Fruit fly (Drosophila melanogaster) whole organism, embryonic: ENCODE results near the gene CG31219.
A peak's percentile ranks its signal among the peaks of the same experiment; 100 is the strongest.

Experiments used
- ATbp ChIP-seq: fragments of 200-800 bp; sonication (Bioruptor generic); optimal IDR thresholded peaks from 2 replicates; lab custom pipeline; 2017; ENCODE audit warnings: missing biosample characterization, mild to moderate bottlenecking, missing genetic modification characterization, missing genetic modification reagents
- Bgb ChIP-seq: fragments of 200-800 bp; sonication (Bioruptor generic); IDR thresholded peaks from 2 replicates; pipeline ENCODE4 v1.3.6; 2022; ENCODE audit warnings: missing biosample characterization, missing genetic modification characterization; ENCODE audit not compliant: partially characterized antibody
- CG11456 ChIP-seq: fragments of 200-800 bp; sonication (Bioruptor generic); IDR thresholded peaks from 3 replicates; pipeline ENCODE4 v1.3.6; 2022; ENCODE audit warnings: missing biosample characterization, missing genetic modification characterization
- CG14441 ChIP-seq: fragments of 200-800 bp; sonication (Bioruptor generic); IDR thresholded peaks from 2 replicates; pipeline ENCODE4 v1.3.6; 2022; ENCODE audit warnings: missing biosample characterization, missing genetic modification characterization
- CG14860 ChIP-seq: fragments of 200-800 bp; sonication (Bioruptor generic); IDR thresholded peaks from 3 replicates; pipeline ENCODE4 v1.3.6; 2022; ENCODE audit warnings: missing biosample characterization, missing genetic modification characterization; ENCODE audit not compliant: partially characterized antibody
- CG1602 ChIP-seq: fragments of 200-800 bp; sonication (Bioruptor generic); optimal IDR thresholded peaks from 3 replicates; lab custom pipeline; 2016; ENCODE audit warnings: missing biosample characterization, missing genetic modification characterization
- CG1603 ChIP-seq: fragments of 200-800 bp; sonication (Bioruptor generic); optimal IDR thresholded peaks from 2 replicates; lab custom pipeline; 2019; ENCODE audit warnings: missing biosample characterization, mild to moderate bottlenecking, missing genetic modification characterization, moderate library complexity
- CG16813 ChIP-seq: fragments of 200-800 bp; sonication (Bioruptor generic); IDR thresholded peaks from 3 replicates; pipeline ENCODE4 v1.3.6; 2022; ENCODE audit warnings: missing biosample characterization, missing genetic modification characterization; ENCODE audit not compliant: partially characterized antibody
- CG17361 ChIP-seq: fragments of 200-800 bp; sonication (Bioruptor generic); IDR thresholded peaks from 3 replicates; pipeline ENCODE4 v1.3.6; 2022; ENCODE audit warnings: missing biosample characterization, missing genetic modification characterization
- CG18599 ChIP-seq: fragments of 200-800 bp; sonication (Bioruptor generic); optimal IDR thresholded peaks from 3 replicates; lab custom pipeline; 2017; ENCODE audit warnings: missing biosample characterization, missing genetic modification characterization, mild to moderate bottlenecking, moderate library complexity, missing genetic modification reagents
- CG2129 ChIP-seq: fragments of 200-800 bp; sonication (Bioruptor generic); IDR thresholded peaks from 2 replicates; pipeline ENCODE4 v1.3.6; 2022; ENCODE audit warnings: missing biosample characterization, missing genetic modification characterization; ENCODE audit not compliant: partially characterized antibody
- CG34422 ChIP-seq: fragments of 200-800 bp; sonication (Bioruptor generic); IDR thresholded peaks from 3 replicates; pipeline ENCODE4 v1.3.6; 2022; ENCODE audit warnings: missing biosample characterization, missing genetic modification characterization
- CG4360 ChIP-seq: fragments of 200-800 bp; sonication (Bioruptor generic); IDR thresholded peaks from 2 replicates; pipeline ENCODE4 v1.3.6; 2022; ENCODE audit warnings: missing biosample characterization, missing genetic modification characterization
- CG6765 ChIP-seq: fragments of 200-800 bp; sonication (Bioruptor generic); optimal IDR thresholded peaks from 3 replicates; lab custom pipeline; 2017; ENCODE audit warnings: missing biosample characterization, mild to moderate bottlenecking, missing genetic modification characterization
- CG7963 ChIP-seq: fragments of 200-800 bp; sonication (Bioruptor generic); IDR thresholded peaks from 3 replicates; pipeline ENCODE4 v1.3.6; 2022; ENCODE audit warnings: missing biosample characterization, missing genetic modification characterization; ENCODE audit not compliant: partially characterized antibody
- CG8290 ChIP-seq, 3 experiments: fragments of 200-800 bp; sonication (Bioruptor generic); optimal IDR thresholded peaks; 2 replicates each; lab custom pipeline; 2016 to 2019; ENCODE audit warnings: missing biosample characterization in 3 of 3, missing genetic modification characterization in 3 of 3, mild to moderate bottlenecking in 2 of 3, moderate library complexity in 1 of 3
- CG9932 ChIP-seq: fragments of 200-800 bp; sonication (Bioruptor generic); IDR thresholded peaks from 2 replicates; pipeline ENCODE4 v1.3.6; 2022; ENCODE audit warnings: missing biosample characterization, missing genetic modification characterization
- Dbx ChIP-seq: fragments of 200-800 bp; sonication (Bioruptor generic); IDR thresholded peaks from 3 replicates; pipeline ENCODE4 v1.3.6; 2022; ENCODE audit warnings: missing biosample characterization, missing genetic modification characterization
- Dll ChIP-seq: fragments of 200-800 bp; sonication (Bioruptor generic); IDR thresholded peaks from 4 replicates; pipeline ENCODE4 v1.3.6; 2022; ENCODE audit warnings: missing biosample characterization, missing genetic modification characterization; ENCODE audit not compliant: partially characterized antibody
- Doc3 ChIP-seq: fragments of 200-800 bp; sonication (Bioruptor generic); IDR thresholded peaks from 3 replicates; pipeline ENCODE4 v1.3.6; 2022; ENCODE audit warnings: missing biosample characterization, missing genetic modification characterization; ENCODE audit not compliant: partially characterized antibody
- E2f2 ChIP-seq: fragments of 200-800 bp; sonication (Bioruptor generic); IDR thresholded peaks from 2 replicates; pipeline ENCODE4 v1.3.6; 2022; ENCODE audit warnings: missing biosample characterization, missing genetic modification characterization
- Ets65A ChIP-seq: fragments of 200-800 bp; sonication (Bioruptor generic); peaks from one replicate; lab custom pipeline; 2016; ENCODE audit warnings: missing biosample characterization, missing genetic modification characterization
- H15 ChIP-seq: fragments of 200-800 bp; sonication (Bioruptor generic); IDR thresholded peaks from 3 replicates; pipeline ENCODE4 v1.3.6; 2022; ENCODE audit warnings: missing biosample characterization, missing genetic modification characterization
- HLH4C ChIP-seq: fragments of 200-800 bp; sonication (Bioruptor generic); IDR thresholded peaks from 3 replicates; pipeline ENCODE4 v1.3.6; 2022; ENCODE audit warnings: missing biosample characterization, missing genetic modification characterization; ENCODE audit not compliant: partially characterized antibody
- Med ChIP-seq: fragments of 200-800 bp; sonication (Bioruptor generic); peaks from one replicate; lab custom pipeline; 2016; ENCODE audit warnings: missing biosample characterization, missing genetic modification characterization, mild to moderate bottlenecking, inconsistent platforms, moderate library complexity
- Oli ChIP-seq: fragments of 200-800 bp; sonication (Bioruptor generic); optimal IDR thresholded peaks from 2 replicates; lab custom pipeline; 2018; ENCODE audit warnings: missing biosample characterization, mild to moderate bottlenecking, missing genetic modification characterization, moderate library complexity
- Ptx1 ChIP-seq: fragments of 200-800 bp; sonication (Bioruptor generic); IDR thresholded peaks from 2 replicates; pipeline ENCODE4 v1.3.6; 2022; ENCODE audit warnings: missing biosample characterization, missing genetic modification characterization
- Sox102F ChIP-seq: fragments of 200-800 bp; sonication (Bioruptor generic); optimal IDR thresholded peaks from 2 replicates; lab custom pipeline; 2018; ENCODE audit warnings: missing biosample characterization, mild to moderate bottlenecking, missing genetic modification characterization, moderate library complexity
- Sry-δ ChIP-seq: fragments of 200-800 bp; sonication (Bioruptor generic); optimal IDR thresholded peaks from 2 replicates; lab custom pipeline; 2016; ENCODE audit warnings: missing biosample characterization, missing genetic modification characterization
- amos ChIP-seq: fragments of 200-800 bp; sonication (Bioruptor generic); IDR thresholded peaks from 2 replicates; pipeline ENCODE4 v1.3.6; 2022; ENCODE audit warnings: missing biosample characterization, missing genetic modification characterization; ENCODE audit not compliant: partially characterized antibody
- ato ChIP-seq: fragments of 200-800 bp; sonication (Bioruptor generic); IDR thresholded peaks from 2 replicates; pipeline ENCODE4 v1.3.6; 2022; ENCODE audit warnings: missing biosample characterization, missing genetic modification characterization; ENCODE audit not compliant: partially characterized antibody
- br ChIP-seq: fragments of >200 bp; optimal IDR thresholded peaks from 2 replicates; lab custom pipeline; 2017
- caup ChIP-seq: fragments of 200-800 bp; sonication (Bioruptor generic); optimal IDR thresholded peaks from 3 replicates; lab custom pipeline; 2017; ENCODE audit warnings: missing biosample characterization, mild to moderate bottlenecking, missing genetic modification characterization, moderate library complexity; ENCODE audit not compliant: severe bottlenecking
- ems ChIP-seq: fragments of 200-800 bp; sonication (Bioruptor generic); optimal IDR thresholded peaks from 3 replicates; lab custom pipeline; 2016; ENCODE audit warnings: missing biosample characterization, missing genetic modification characterization
- ham ChIP-seq: fragments of 200-800 bp; sonication (Bioruptor generic); IDR thresholded peaks from 2 replicates; pipeline ENCODE4 v1.3.6; 2022; ENCODE audit warnings: missing biosample characterization, missing genetic modification characterization
- hb ChIP-seq: fragments of 200-800 bp; sonication (Bioruptor generic); IDR thresholded peaks from 3 replicates; pipeline ENCODE4 v1.3.6; 2022; ENCODE audit warnings: missing biosample characterization, missing genetic modification characterization; ENCODE audit not compliant: partially characterized antibody
- inv ChIP-seq: fragments of 200-800 bp; sonication (Bioruptor generic); IDR thresholded peaks from 2 replicates; pipeline ENCODE4 v1.3.6; 2022; ENCODE audit warnings: missing biosample characterization, missing genetic modification characterization; ENCODE audit not compliant: partially characterized antibody
- nau ChIP-seq: fragments of 200-800 bp; sonication (Bioruptor generic); optimal IDR thresholded peaks from 3 replicates; lab custom pipeline; 2017; ENCODE audit warnings: missing biosample characterization, mild to moderate bottlenecking, missing genetic modification characterization, missing genetic modification reagents
- nerfin-2 ChIP-seq: fragments of 200-800 bp; sonication (Bioruptor generic); IDR thresholded peaks from 2 replicates; pipeline ENCODE4 v1.3.6; 2022; ENCODE audit warnings: missing biosample characterization, missing genetic modification characterization; ENCODE audit not compliant: partially characterized antibody
- pzg ChIP-seq: fragments of 200-800 bp; sonication (Bioruptor generic); optimal IDR thresholded peaks from 3 replicates; lab custom pipeline; 2018; ENCODE audit warnings: missing biosample characterization, mild to moderate bottlenecking, missing genetic modification characterization, moderate library complexity
- slbo ChIP-seq: fragments of 200-800 bp; sonication (Bioruptor generic); IDR thresholded peaks from 2 replicates; pipeline ENCODE4 v1.3.6; 2022; ENCODE audit warnings: missing biosample characterization, missing genetic modification characterization
- slou ChIP-seq: fragments of 200-800 bp; sonication (Bioruptor generic); optimal IDR thresholded peaks from 3 replicates; lab custom pipeline; 2016; ENCODE audit warnings: missing biosample characterization, missing genetic modification characterization
- tll ChIP-seq, 2 experiments: fragments of 200-800 bp in 1 of 2; fragments of >200 bp in 1 of 2; sonication (Bioruptor generic) in 1 of 2; optimal IDR thresholded peaks; 2 replicates each; lab custom pipeline; 2017 to 2019; ENCODE audit warnings: missing biosample characterization in 2 of 2, missing genetic modification characterization in 2 of 2, mild to moderate bottlenecking in 1 of 2, moderate library complexity in 1 of 2
- vnd ChIP-seq: fragments of 200-800 bp; sonication (Bioruptor generic); IDR thresholded peaks from 3 replicates; pipeline ENCODE4 v1.3.6; 2022; ENCODE audit warnings: missing biosample characterization, missing genetic modification characterization; ENCODE audit not compliant: partially characterized antibody
- wek ChIP-seq: fragments of 200-800 bp; sonication (Bioruptor generic); optimal IDR thresholded peaks from 3 replicates; lab custom pipeline; 2018; ENCODE audit warnings: missing biosample characterization, mild to moderate bottlenecking, missing genetic modification characterization, moderate library complexity

The CG31219 gene

dm6 chr3R:19644094-19644900 lies 6.5 kb upstream of the CG31219 start, which contains the start of gene Vha13 (continued):
- TF ChIP-seq CG1602 (no peak), CG6765 (GFP tag; lab: Kevin White, UChicago) (peak; percentile 52), Dbx (GFP tag; lab: Robert Waterston, UW) (peak; percentile 75), Sox102F (GFP tag; lab: Kevin White, UChicago) (peak; percentile 5)

DNA sequence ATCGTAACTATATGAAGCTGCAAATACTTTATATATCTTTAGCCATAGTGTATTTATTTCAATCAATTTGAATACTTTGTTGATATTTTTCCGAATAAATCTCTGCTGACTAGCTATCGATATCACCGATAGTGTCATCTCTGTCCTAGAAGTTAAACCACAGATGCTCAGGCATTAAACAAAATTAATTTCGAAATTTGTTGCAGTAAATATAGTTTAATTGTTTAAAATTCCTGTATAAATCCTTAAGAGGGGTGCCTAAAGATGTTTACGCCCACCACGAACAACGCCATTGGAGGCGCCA lies 6.0 kb upstream of the CG31219 start, which contains the start of gene Nup58:
Nup58 (plus strand) TSS at position 126 of the 304 bp plus-strand sequence.
- peak; percentile 60 for TF ChIP-seq CG2129
- peak; percentile 66 for TF ChIP-seq CG14860 (GFP tag; lab: Robert Waterston, UW)
- TF ChIP-seq Ets65A (GFP tag; lab: Kevin White, UChicago), result peak; percentile 41
- no peak; the same call in 2 of the 3 replicates for TF ChIP-seq H15 (GFP tag; lab: Robert Waterston, UW)
- TF ChIP-seq slou, result no peak
- TF ChIP-seq wek (GFP tag; lab: Kevin White, UChicago), result no peak
- TF ChIP-seq CG16813 (GFP tag; lab: Robert Waterston, UW), result peak; percentile 76
- TF ChIP-seq ato (GFP tag; lab: Robert Waterston, UW), result peak; percentile 76
- TF ChIP-seq CG4360 (GFP tag; lab: Robert Waterston, UW), result no peak
- 0 out of 3 replicates have a peak, but pooled peaks have one; percentile 29 for TF ChIP-seq CG11456 (GFP tag; lab: Robert Waterston, UW)
- 0 out of 2 replicates have a peak, but pooled peaks have one; percentile 25 for TF ChIP-seq CG14441 (GFP tag; lab: Robert Waterston, UW)
- peak; percentile 71 for TF ChIP-seq CG9932 (GFP tag; lab: Robert Waterston, UW)
- no peak for TF ChIP-seq nau
- TF ChIP-seq inv (GFP tag; lab: Robert Waterston, UW), result peak; percentile 57
- TF ChIP-seq br (lab: Kevin White, UChicago), result no peak
- TF ChIP-seq CG7963, result peak; percentile 70
- TF ChIP-seq ATbp, result no peak
- TF ChIP-seq CG34422, result peak; percentile 45; the same call in 1 of the 3 replicates
- peak; percentile 64 for TF ChIP-seq HLH4C (GFP tag; lab: Robert Waterston, UW)
- no peak for TF ChIP-seq ems (GFP tag; lab: Kevin White, UChicago)
- no peak for TF ChIP-seq Oli (tag; lab: Kevin White, UChicago)
- peak; percentile 79 for TF ChIP-seq Bgb (GFP tag; lab: Robert Waterston, UW)
- peak in 1 of 2 experiments; percentile 9 for TF ChIP-seq tll (GFP tag; optimal IDR thresholded peaks at IDR 0.05; lab: Kevin White, UChicago)
- TF ChIP-seq hb (GFP tag; lab: Robert Waterston, UW), result peak; percentile 15; the same call in 1 of the 3 replicates
- peak; percentile 62 for TF ChIP-seq Sry-δ
- no peak for TF ChIP-seq CG18599
- peak; percentile 77 for TF ChIP-seq Doc3 (GFP tag; lab: Robert Waterston, UW)
- TF ChIP-seq CG17361, result 0 out of 3 replicates have a peak, but pooled peaks have one; percentile 3
- peak; percentile 58; the same call in 1 of the 2 replicates for TF ChIP-seq slbo (GFP tag; lab: Robert Waterston, UW)
- TF ChIP-seq pzg, result peak; percentile 32
- TF ChIP-seq amos (GFP tag; lab: Robert Waterston, UW), result peak; percentile 83
- peak; percentile 88 for TF ChIP-seq Dll (GFP tag; lab: Robert Waterston, UW)
- peak; percentile 83 for TF ChIP-seq Med (GFP tag; lab: Kevin White, UChicago)
- peak; percentile 76 for TF ChIP-seq vnd (GFP tag; lab: Robert Waterston, UW)
- TF ChIP-seq ham (GFP tag; lab: Robert Waterston, UW), result no peak
- peak; percentile 55 for TF ChIP-seq nerfin-2 (GFP tag; lab: Robert Waterston, UW)
- peak; percentile 58 for TF ChIP-seq CG1603 (tag; lab: Kevin White, UChicago)
- TF ChIP-seq E2f2 (GFP tag; lab: Robert Waterston, UW), result peak; percentile 30; the same call in 1 of the 2 replicates
- no peak for TF ChIP-seq CG8290 (GFP tag; optimal IDR thresholded peaks at IDR 0.05; lab: Kevin White, UChicago)
- peak in 1 of 2 experiments; percentile 53 for TF ChIP-seq CG8290 (tag; optimal IDR thresholded peaks at IDR 0.05; lab: Kevin White, UChicago)
- peak; percentile 14; the same call in 1 of the 2 replicates for TF ChIP-seq Ptx1 (GFP tag; lab: Robert Waterston, UW)
- TF ChIP-seq caup (GFP tag; lab: Kevin White, UChicago), result no peak
